Worm (Caenorhabditis elegans) whole organism, L2 larva: ENCODE data around the gene apx-1.

Experiments
- C34F6.9 ChIP-seq: fragments of 150-350 bp; optimal IDR thresholded peaks from 2 replicates; lab custom pipeline; 2014; ENCODE audit warnings: missing biosample characterization, missing genetic modification characterization
- F13H6.1 ChIP-seq: sonication (generic microtip); optimal IDR thresholded peaks from 2 replicates; lab custom pipeline; 2016; ENCODE audit warnings: missing genetic modification characterization, missing compliant biosample characterization
- Y55F3AM.14 ChIP-seq: fragments of 200-800 bp; sonication (Bioruptor generic); optimal IDR thresholded peaks from 2 replicates; lab custom pipeline; 2018; ENCODE audit warnings: mild to moderate bottlenecking, missing genetic modification characterization, missing compliant biosample characterization
- ZK546.5 ChIP-seq: sonication (generic microtip); optimal IDR thresholded peaks from 2 replicates; lab custom pipeline; 2017; ENCODE audit warnings: missing biosample characterization, missing genetic modification characterization
- alr-1 ChIP-seq: fragments of 150-350 bp; optimal IDR thresholded peaks from 2 replicates; lab custom pipeline; 2014; ENCODE audit warnings: missing biosample characterization, missing genetic modification characterization
- aly-2 ChIP-seq: fragments of 150-350 bp; optimal IDR thresholded peaks from 2 replicates; lab custom pipeline; 2014; ENCODE audit warnings: missing biosample characterization, missing genetic modification characterization
- blmp-1 ChIP-seq: sonication (generic microtip); optimal IDR thresholded peaks from 2 replicates; lab custom pipeline; 2017; ENCODE audit warnings: missing genetic modification characterization, mild to moderate bottlenecking, missing compliant biosample characterization, antibody characterized with exemption, moderate library complexity; ENCODE audit not compliant: insufficient read depth
- ceh-16 ChIP-seq: fragments of 150-350 bp; optimal IDR thresholded peaks from 2 replicates; lab custom pipeline; 2014; ENCODE audit warnings: missing biosample characterization, missing genetic modification characterization
- ceh-82 ChIP-seq: fragments of 150-350 bp; optimal IDR thresholded peaks from 2 replicates; lab custom pipeline; 2014; ENCODE audit warnings: missing biosample characterization, missing genetic modification characterization
- crh-2 ChIP-seq: sonication (generic microtip); optimal IDR thresholded peaks from 2 replicates; lab custom pipeline; 2017; ENCODE audit warnings: missing biosample characterization, missing genetic modification characterization
- dmd-4 ChIP-seq: sonication (generic microtip); optimal IDR thresholded peaks from 2 replicates; lab custom pipeline; 2017; ENCODE audit warnings: missing biosample characterization, missing genetic modification characterization
- egl-27 ChIP-seq: sonication (generic microtip); optimal IDR thresholded peaks from 3 replicates; lab custom pipeline; 2017; ENCODE audit warnings: missing biosample characterization, missing genetic modification reagents, missing genetic modification characterization
- elt-1 ChIP-seq: fragments of 150-350 bp; optimal IDR thresholded peaks from 2 replicates; lab custom pipeline; 2014; ENCODE audit warnings: missing biosample characterization, missing genetic modification characterization
- elt-3 ChIP-seq: sonication (generic microtip); optimal IDR thresholded peaks from 2 replicates; lab custom pipeline; 2017; ENCODE audit warnings: missing biosample characterization, missing genetic modification characterization
- fos-1 ChIP-seq: fragments of 150-350 bp; optimal IDR thresholded peaks from 2 replicates; lab custom pipeline; 2014; ENCODE audit warnings: missing biosample characterization, missing genetic modification characterization
- gmeb-1 ChIP-seq: fragments of 150-350 bp; optimal IDR thresholded peaks from 2 replicates; lab custom pipeline; 2014; ENCODE audit warnings: missing biosample characterization, missing genetic modification characterization
- lin-11 ChIP-seq: fragments of 150-350 bp; sonication (generic microtip); optimal IDR thresholded peaks from 2 replicates; lab custom pipeline; 2014; ENCODE audit warnings: missing biosample characterization, missing genetic modification characterization, inconsistent platforms, mixed read lengths
- lin-13 ChIP-seq: fragments of 150-350 bp; optimal IDR thresholded peaks from 2 replicates; lab custom pipeline; 2014; ENCODE audit warnings: missing biosample characterization, missing genetic modification reagents, missing genetic modification characterization
- lin-39 ChIP-seq: fragments of 150-350 bp; optimal IDR thresholded peaks from 2 replicates; lab custom pipeline; 2014; ENCODE audit warnings: missing biosample characterization, missing genetic modification reagents, missing genetic modification characterization
- lsy-2 ChIP-seq, 2 experiments: fragments of 150-350 bp in 1 of 2; sonication (generic microtip) in 1 of 2; optimal IDR thresholded peaks; 2 replicates each; lab custom pipeline; 2014 to 2017; ENCODE audit warnings: missing biosample characterization in 2 of 2, missing genetic modification characterization in 2 of 2
- mbf-1 ChIP-seq: sonication (generic microtip); optimal IDR thresholded peaks from 2 replicates; lab custom pipeline; 2017; ENCODE audit warnings: missing biosample characterization, missing genetic modification characterization
- nhr-11 ChIP-seq: fragments of 150-350 bp; optimal IDR thresholded peaks from 2 replicates; lab custom pipeline; 2014; ENCODE audit warnings: missing biosample characterization, missing genetic modification characterization
- nhr-12 ChIP-seq: fragments of 150-350 bp; optimal IDR thresholded peaks from 2 replicates; lab custom pipeline; 2014; ENCODE audit warnings: missing biosample characterization, missing genetic modification characterization
- nhr-129 ChIP-seq: fragments of 150-350 bp; optimal IDR thresholded peaks from 2 replicates; lab custom pipeline; 2014; ENCODE audit warnings: missing biosample characterization, missing genetic modification characterization
- nhr-23 ChIP-seq: fragments of 150-350 bp; optimal IDR thresholded peaks from 2 replicates; lab custom pipeline; 2014; ENCODE audit warnings: missing biosample characterization, missing genetic modification reagents, missing genetic modification characterization
- nhr-237 ChIP-seq: fragments of 150-350 bp; optimal IDR thresholded peaks from 2 replicates; lab custom pipeline; 2014; ENCODE audit warnings: missing biosample characterization, missing genetic modification characterization
- nhr-6 ChIP-seq: fragments of 150-350 bp; optimal IDR thresholded peaks from 2 replicates; lab custom pipeline; 2014; ENCODE audit warnings: missing biosample characterization, missing genetic modification characterization
- sma-3 ChIP-seq: sonication (generic microtip); optimal IDR thresholded peaks from 2 replicates; lab custom pipeline; 2016; ENCODE audit warnings: missing genetic modification reagents, missing genetic modification characterization, missing compliant biosample characterization
- sma-9 ChIP-seq, 2 experiments: fragments of 150-350 bp in 1 of 2; sonication (generic microtip) in 1 of 2; optimal IDR thresholded peaks; 2 replicates each; lab custom pipeline; 2014 to 2016; ENCODE audit warnings: missing genetic modification characterization in 2 of 2, mild to moderate bottlenecking in 1 of 2, missing biosample characterization in 1 of 2, missing compliant biosample characterization in 1 of 2, missing genetic modification reagents in 1 of 2, moderate library complexity in 1 of 2
- snpc-4 ChIP-seq: fragments of 150-350 bp; optimal IDR thresholded peaks from 2 replicates; lab custom pipeline; 2014; ENCODE audit warnings: missing biosample characterization, missing genetic modification characterization
- unc-39 ChIP-seq: fragments of 150-350 bp; optimal IDR thresholded peaks from 2 replicates; lab custom pipeline; 2014; ENCODE audit warnings: missing biosample characterization, missing genetic modification characterization
- unc-55 ChIP-seq: fragments of 150-350 bp; sonication (generic microtip); optimal IDR thresholded peaks from 3 replicates; lab custom pipeline; 2014; ENCODE audit warnings: missing biosample characterization, missing genetic modification reagents, missing genetic modification characterization
- unc-62 ChIP-seq: fragments of 150-350 bp; optimal IDR thresholded peaks from 2 replicates; lab custom pipeline; 2014; ENCODE audit warnings: missing biosample characterization, missing genetic modification reagents, missing genetic modification characterization
- zag-1 ChIP-seq: fragments of 150-350 bp; optimal IDR thresholded peaks from 2 replicates; lab custom pipeline; 2014; ENCODE audit warnings: missing biosample characterization, missing genetic modification characterization
- ztf-11 ChIP-seq: sonication (generic microtip); optimal IDR thresholded peaks from 2 replicates; lab custom pipeline; 2017; ENCODE audit warnings: missing biosample characterization, missing genetic modification characterization
- ztf-4 ChIP-seq: fragments of 150-350 bp; optimal IDR thresholded peaks from 2 replicates; lab custom pipeline; 2014; ENCODE audit warnings: missing biosample characterization, missing genetic modification characterization

Gene apx-1

DNA sequence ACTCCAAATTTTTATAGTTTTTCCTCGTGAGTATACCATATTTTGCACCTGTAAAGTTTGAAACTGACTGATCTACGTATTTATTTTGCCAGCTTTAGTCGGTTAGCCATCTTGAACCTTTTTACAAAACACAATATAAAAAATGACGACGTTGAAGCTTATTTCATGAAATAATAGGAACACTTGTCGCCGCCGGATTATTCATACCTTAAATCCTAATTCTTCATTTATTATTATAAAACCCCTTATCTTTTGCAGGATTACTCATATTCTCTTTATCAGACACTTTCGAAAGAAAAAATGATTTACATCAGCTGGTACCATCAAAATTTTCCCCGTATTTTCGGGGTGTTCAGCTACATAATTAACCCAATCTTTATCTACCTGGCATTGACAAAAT, 37.5 kb downstream of the apx-1 start, which contains the start of gene srj-8:
Gene srj-8, plus strand, starts transcription at position 301 of the 400 bp plus-strand sequence.
- TF ChIP-seq elt-1 (no peak), nhr-237 (tag; lab: Kevin White, UChicago) (no peak), nhr-6 (no peak), gmeb-1 (tag; lab: Kevin White, UChicago) (no peak), ZK546.5 (tag; lab: Kevin White, UChicago) (no peak), fos-1 (tag; lab: Kevin White, UChicago) (no peak), unc-62 (no peak)

- no peak for TF ChIP-seq dmd-4 (tag; lab: Kevin White, UChicago)
- TF ChIP-seq nhr-129, result no peak
Observed at ce11 chrV:3250153-3250552, 40.2 kb downstream of the apx-1 start, which contains the start of gene T28A11.13. Gene T28A11.13, minus strand, starts transcription at chrV:3250253.

DNA sequence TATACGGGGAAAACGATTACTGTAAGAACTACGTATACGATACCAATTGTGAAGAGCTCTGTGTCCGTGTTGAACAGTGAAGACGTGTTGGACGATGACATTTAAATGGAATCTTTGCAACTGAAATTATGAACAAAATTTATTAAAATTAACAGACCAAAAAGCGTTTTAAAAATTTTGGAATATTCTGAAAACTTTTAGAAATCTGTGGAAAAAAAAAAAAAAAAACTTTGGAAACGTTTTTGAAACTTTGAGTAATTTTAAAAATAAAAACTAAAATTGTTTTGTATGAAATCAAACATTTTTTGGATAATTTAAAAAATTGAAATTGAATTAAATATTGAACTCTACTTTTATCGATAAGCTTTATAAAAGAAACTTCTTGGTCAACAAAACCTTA, 46.1 kb downstream of the apx-1 start, which contains the start of gene srt-63:
Gene srt-63, minus strand, starts transcription at position 101 of the 400 bp plus-strand sequence.
- TF ChIP-seq lin-11 (tag; lab: Kevin White, UChicago), result no peak
- TF ChIP-seq nhr-12 (tag; lab: Kevin White, UChicago), result no peak
- no peak for TF ChIP-seq F13H6.1 (tag; lab: Kevin White, UChicago)
- TF ChIP-seq unc-55, result no peak
- no peak for TF ChIP-seq elt-1
- TF ChIP-seq nhr-11 (tag; lab: Kevin White, UChicago), result no peak
- no peak for TF ChIP-seq ceh-16 (tag; lab: Kevin White, UChicago)
- TF ChIP-seq aly-2 (tag; lab: Kevin White, UChicago), result no peak
- TF ChIP-seq nhr-129, result no peak
- no peak for TF ChIP-seq C34F6.9 (tag; lab: Kevin White, UChicago)
- TF ChIP-seq nhr-237 (tag; lab: Kevin White, UChicago), result no peak
- TF ChIP-seq snpc-4 (tag; lab: Kevin White, UChicago), result no peak
- no peak for TF ChIP-seq lsy-2 (tag; optimal IDR thresholded peaks at IDR 0.05; lab: Kevin White, UChicago)
- TF ChIP-seq alr-1 (tag; lab: Kevin White, UChicago), result no peak
- no peak for TF ChIP-seq elt-3 (tag; lab: Kevin White, UChicago)
- TF ChIP-seq nhr-23 (tag; lab: Kevin White, UChicago), result no peak

DNA sequence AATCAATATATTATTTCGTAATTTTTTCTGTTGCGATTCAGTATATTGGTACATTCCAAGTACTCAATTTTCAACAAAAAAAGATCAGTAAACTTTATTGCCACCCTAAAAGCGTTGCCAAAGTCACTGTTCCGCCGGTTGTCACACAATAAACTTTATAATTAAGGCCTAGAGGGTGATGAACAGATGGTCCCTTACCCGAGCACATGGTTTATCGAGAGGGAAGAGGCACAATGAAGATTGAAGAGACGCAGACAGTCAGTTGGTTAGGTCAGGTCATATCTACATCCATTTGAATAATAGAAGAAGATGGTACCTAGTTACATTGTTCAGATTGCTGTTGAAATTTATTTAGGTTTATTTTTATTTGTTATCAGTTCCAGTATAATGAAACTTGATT, 46.8 kb downstream of the apx-1 start:
- no peak for TF ChIP-seq F13H6.1 (tag; lab: Kevin White, UChicago)
- no peak for TF ChIP-seq fos-1 (tag; lab: Kevin White, UChicago)
- TF ChIP-seq unc-39 (tag; lab: Kevin White, UChicago), result no peak
- no peak for TF ChIP-seq nhr-12 (tag; lab: Kevin White, UChicago)
- no peak for TF ChIP-seq egl-27
- TF ChIP-seq mbf-1 (tag; lab: Kevin White, UChicago), result no peak
- no peak for TF ChIP-seq C34F6.9 (tag; lab: Kevin White, UChicago)
- TF ChIP-seq alr-1 (tag; lab: Kevin White, UChicago), result no peak
- TF ChIP-seq crh-2, result no peak
- no peak for TF ChIP-seq aly-2 (tag; lab: Kevin White, UChicago)
- no peak for TF ChIP-seq nhr-129
- no peak for TF ChIP-seq dmd-4 (tag; lab: Kevin White, UChicago)
- TF ChIP-seq lin-39 (tag; lab: Kevin White, UChicago), result no peak
- no peak for TF ChIP-seq Y55F3AM.14
- TF ChIP-seq, all 48 proteins: peak for 0

ce11 chrV:3257277-3257676, 47.3 kb downstream of the apx-1 start, which contains the start of gene T28A11.22:
Gene T28A11.22, plus strand, starts transcription at chrV:3257577.
- TF ChIP-seq F13H6.1 (tag; lab: Kevin White, UChicago) (no peak), elt-1 (no peak), egl-27 (no peak), zag-1 (no peak), lsy-2 (tag; optimal IDR thresholded peaks at IDR 0.05; lab: Kevin White, UChicago) (no peak), crh-2 (no peak), blmp-1 (tag; lab: Kevin White, UChicago) (no peak), alr-1 (tag; lab: Kevin White, UChicago) (no peak), unc-55 (no peak), lin-13 (GFP tag; lab: Kevin White, UChicago) (no peak), elt-3 (tag; lab: Kevin White, UChicago) (no peak)

- TF ChIP-seq sma-9 (GFP tag; optimal IDR thresholded peaks at IDR 0.05; lab: Kevin White, UChicago) (peak; percentile 88), sma-9 (tag; optimal IDR thresholded peaks at IDR 0.05; lab: Kevin White, UChicago) (no peak), nhr-129 (no peak), ztf-11 (tag; lab: Kevin White, UChicago) (no peak), sma-3 (no peak), ztf-4 (tag; lab: Kevin White, UChicago) (no peak), lin-13 (GFP tag; lab: Kevin White, UChicago) (no peak), F13H6.1 (tag; lab: Kevin White, UChicago) (peak; percentile 30), zag-1 (no peak), ceh-82 (tag; lab: Kevin White, UChicago) (no peak)
Observed at ce11 chrV:3259168-3259622, 49.2 kb downstream of the apx-1 start, which contains the start of gene T28A11.16. Gene T28A11.16, minus strand, starts transcription at chrV:3259218.
